Fruit fly (Drosophila melanogaster) S2 (cell line): Measurements from ENCODE around the gene Usp5.

Source experiments
- CG8478 ChIP-seq: fragments of >200 bp; optimal IDR thresholded peaks from 2 replicates; lab custom pipeline; 2018
- CTCF ChIP-seq, 2 experiments: fragments of >200 bp; optimal IDR thresholded peaks; 2 replicates each; lab custom pipeline; 2018

dm6 chr3L:3111127-3111526 lies 37.0 kb downstream of the Usp5 start, which contains the start of gene CG45066:
- TF ChIP-seq CG8478 (no peak), CTCF (optimal IDR thresholded peaks at IDR 0.05; lab: Kevin White, UChicago) (no peak)
